Fruit fly (Drosophila melanogaster) whole organism, embryonic: ENCODE measurements around the gene Evi5.

Experiments used
- BtbVII ChIP-seq: fragments of 200-800 bp; sonication (Bioruptor generic); optimal IDR thresholded peaks from 3 replicates; lab custom pipeline; 2017; ENCODE audit warnings: missing biosample characterization, mild to moderate bottlenecking, missing genetic modification characterization
- CG10654 ChIP-seq: fragments of 200-800 bp; sonication (Bioruptor generic); optimal IDR thresholded peaks from 2 replicates; lab custom pipeline; 2016; ENCODE audit warnings: missing biosample characterization, missing genetic modification characterization
- CG12071 ChIP-seq: fragments of 200-800 bp; sonication (Bioruptor generic); optimal IDR thresholded peaks from 3 replicates; lab custom pipeline; 2018; ENCODE audit warnings: missing biosample characterization, mild to moderate bottlenecking, missing genetic modification characterization
- CG12659 ChIP-seq: fragments of 200-800 bp; sonication (Bioruptor generic); optimal IDR thresholded peaks from 3 replicates; lab custom pipeline; 2017; ENCODE audit warnings: mild to moderate bottlenecking, missing biosample characterization, missing genetic modification reagents, missing genetic modification characterization
- CG1603 ChIP-seq: fragments of 200-800 bp; sonication (Bioruptor generic); optimal IDR thresholded peaks from 2 replicates; lab custom pipeline; 2019; ENCODE audit warnings: missing biosample characterization, mild to moderate bottlenecking, missing genetic modification characterization, moderate library complexity
- CG16815 ChIP-seq: fragments of 200-800 bp; sonication (Bioruptor generic); optimal IDR thresholded peaks from 3 replicates; lab custom pipeline; 2017; ENCODE audit warnings: missing biosample characterization, mild to moderate bottlenecking, missing genetic modification characterization
- CG17359 ChIP-seq: fragments of 200-800 bp; sonication (Bioruptor generic); optimal IDR thresholded peaks from 3 replicates; lab custom pipeline; 2018; ENCODE audit warnings: missing biosample characterization, mild to moderate bottlenecking, missing genetic modification characterization, moderate library complexity
- CG18476 ChIP-seq: fragments of 200-800 bp; sonication (Bioruptor generic); optimal IDR thresholded peaks from 2 replicates; lab custom pipeline; 2016; ENCODE audit warnings: missing biosample characterization, mild to moderate bottlenecking, missing genetic modification characterization
- CG2116 ChIP-seq: fragments of 200-800 bp; sonication (Bioruptor generic); optimal IDR thresholded peaks from 3 replicates; lab custom pipeline; 2018; ENCODE audit warnings: missing biosample characterization, mild to moderate bottlenecking, missing genetic modification characterization
- CG2120 ChIP-seq: fragments of 200-800 bp; sonication (Bioruptor generic); optimal IDR thresholded peaks from 3 replicates; lab custom pipeline; 2016; ENCODE audit warnings: missing biosample characterization, missing genetic modification characterization
- CG2875 ChIP-seq: fragments of 200-800 bp; sonication (Bioruptor generic); optimal IDR thresholded peaks from 2 replicates; lab custom pipeline; 2017; ENCODE audit warnings: missing biosample characterization, mild to moderate bottlenecking, missing genetic modification characterization, missing genetic modification reagents
- CG3065 ChIP-seq: fragments of 200-800 bp; sonication (Bioruptor generic); optimal IDR thresholded peaks from 2 replicates; lab custom pipeline; 2016; ENCODE audit warnings: missing biosample characterization, missing genetic modification characterization
- CG3995 ChIP-seq: fragments of 200-800 bp; sonication (Bioruptor generic); optimal IDR thresholded peaks from 3 replicates; lab custom pipeline; 2016; ENCODE audit warnings: missing biosample characterization, missing genetic modification characterization
- CG5180 ChIP-seq: fragments of 200-800 bp; sonication (Bioruptor generic); optimal IDR thresholded peaks from 3 replicates; lab custom pipeline; 2017; ENCODE audit warnings: missing biosample characterization, missing genetic modification characterization, mild to moderate bottlenecking, moderate library complexity, missing genetic modification reagents
- CG6175 ChIP-seq: fragments of 200-800 bp; sonication (Bioruptor generic); IDR thresholded peaks from 3 replicates; pipeline ENCODE4 v1.3.6; 2022; ENCODE audit warnings: missing biosample characterization, missing genetic modification characterization
- CG6689 ChIP-seq: fragments of 200-800 bp; sonication (Bioruptor generic); IDR thresholded peaks from 2 replicates; pipeline ENCODE4 v1.3.6; 2022; ENCODE audit warnings: missing biosample characterization, missing genetic modification characterization
- CG7372 ChIP-seq: fragments of 200-800 bp; sonication (Bioruptor generic); IDR thresholded peaks from 2 replicates; pipeline ENCODE4 v1.3.6; 2022; ENCODE audit warnings: missing biosample characterization, missing genetic modification characterization
- CG8290 ChIP-seq, 3 experiments: fragments of 200-800 bp; sonication (Bioruptor generic); optimal IDR thresholded peaks; 2 replicates each; lab custom pipeline; 2016 to 2019; ENCODE audit warnings: missing biosample characterization in 3 of 3, missing genetic modification characterization in 3 of 3, mild to moderate bottlenecking in 2 of 3, moderate library complexity in 1 of 3
- CG8478 ChIP-seq: fragments of >200 bp; optimal IDR thresholded peaks from 2 replicates; lab custom pipeline; 2018
- CG8765 ChIP-seq: fragments of 200-800 bp; sonication (Bioruptor generic); IDR thresholded peaks from 2 replicates; pipeline ENCODE4 v1.3.6; 2022; ENCODE audit warnings: missing biosample characterization, missing genetic modification characterization
- Dfd ChIP-seq, 2 experiments: fragments of >200 bp; optimal IDR thresholded peaks; 2 replicates each; lab custom pipeline; 2017; ENCODE audit warnings: missing biosample characterization in 2 of 2, missing genetic modification characterization in 2 of 2
- Dref ChIP-seq: fragments of 200-800 bp; sonication (Bioruptor generic); IDR thresholded peaks from 2 replicates; pipeline ENCODE4 v1.3.6; 2022; ENCODE audit warnings: missing biosample characterization, missing genetic modification characterization
- Ets97D ChIP-seq: fragments of 200-800 bp; sonication (Bioruptor generic); optimal IDR thresholded peaks from 3 replicates; lab custom pipeline; 2016; ENCODE audit warnings: missing biosample characterization, missing genetic modification characterization
- Gug ChIP-seq: fragments of 200-800 bp; sonication (Bioruptor generic); IDR thresholded peaks from 4 replicates; pipeline ENCODE4 v1.3.6; 2022; ENCODE audit warnings: missing biosample characterization, missing genetic modification characterization
- HLH3B ChIP-seq: fragments of 200-800 bp; sonication (Bioruptor generic); IDR thresholded peaks from 2 replicates; pipeline ENCODE4 v1.3.6; 2022; ENCODE audit warnings: missing biosample characterization, missing genetic modification characterization
- Hr51 ChIP-seq, 2 experiments: fragments of 200-800 bp; sonication (Bioruptor generic); optimal IDR thresholded peaks; 2 replicates in 1 of 2; 3 replicates in 1 of 2; lab custom pipeline; 2016 to 2018; ENCODE audit warnings: missing biosample characterization in 2 of 2, missing genetic modification characterization in 2 of 2, mild to moderate bottlenecking in 1 of 2, moderate library complexity in 1 of 2
- Hr78 ChIP-seq, 2 experiments: fragments of 200-800 bp in 1 of 2; fragments of >200 bp in 1 of 2; sonication (Bioruptor generic) in 1 of 2; optimal IDR thresholded peaks; 2 replicates each; lab custom pipeline; 2017 to 2019; ENCODE audit warnings: missing biosample characterization in 2 of 2, missing genetic modification characterization in 2 of 2, mild to moderate bottlenecking in 1 of 2, moderate library complexity in 1 of 2
- Meics ChIP-seq: fragments of 200-800 bp; sonication (Bioruptor generic); optimal IDR thresholded peaks from 2 replicates; lab custom pipeline; 2017; ENCODE audit warnings: missing biosample characterization, mild to moderate bottlenecking, missing genetic modification characterization
- Scr ChIP-seq: fragments of 200-800 bp; sonication (Bioruptor generic); IDR thresholded peaks from 2 replicates; pipeline ENCODE4 v1.3.6; 2022; ENCODE audit warnings: missing biosample characterization, missing genetic modification characterization; ENCODE audit not compliant: partially characterized antibody
- Ssrp ChIP-seq: fragments of 200-800 bp; sonication (Bioruptor generic); optimal IDR thresholded peaks from 2 replicates; lab custom pipeline; 2018; ENCODE audit warnings: missing biosample characterization, mild to moderate bottlenecking, missing genetic modification characterization, moderate library complexity
- TFAM ChIP-seq: fragments of 200-800 bp; sonication (Bioruptor generic); optimal IDR thresholded peaks from 2 replicates; lab custom pipeline; 2017; ENCODE audit warnings: missing biosample characterization, missing genetic modification characterization, inconsistent platforms
- Xbp1 ChIP-seq: fragments of 200-800 bp; sonication (Bioruptor generic); optimal IDR thresholded peaks from 3 replicates; lab custom pipeline; 2016; ENCODE audit warnings: missing biosample characterization, mild to moderate bottlenecking, missing genetic modification characterization
- al ChIP-seq: fragments of 200-800 bp; sonication (Bioruptor generic); IDR thresholded peaks from 2 replicates; pipeline ENCODE4 v1.3.6; 2022; ENCODE audit warnings: missing biosample characterization, missing genetic modification characterization
- cato ChIP-seq: fragments of 200-800 bp; sonication (Bioruptor generic); optimal IDR thresholded peaks from 2 replicates; lab custom pipeline; 2016; ENCODE audit warnings: missing biosample characterization, missing genetic modification characterization, borderline replicate concordance
- croc ChIP-seq: fragments of 200-800 bp; sonication (Bioruptor generic); conservative IDR thresholded peaks from 3 replicates; pipeline ENCODE4 v1.3.6; 2022; ENCODE audit warnings: missing biosample characterization, missing genetic modification characterization
- gem ChIP-seq: fragments of 200-800 bp; sonication (Bioruptor generic); optimal IDR thresholded peaks from 2 replicates; lab custom pipeline; 2019; ENCODE audit warnings: missing biosample characterization, mild to moderate bottlenecking, missing genetic modification characterization, moderate library complexity
- kah ChIP-seq: fragments of 200-800 bp; sonication (Bioruptor generic); optimal IDR thresholded peaks from 2 replicates; lab custom pipeline; 2018; ENCODE audit warnings: missing biosample characterization, mild to moderate bottlenecking, missing genetic modification characterization
- knrl ChIP-seq: fragments of 200-800 bp; sonication (Bioruptor generic); IDR thresholded peaks from 3 replicates; pipeline ENCODE4 v1.3.6; 2022; ENCODE audit warnings: missing biosample characterization, missing genetic modification characterization; ENCODE audit not compliant: partially characterized antibody
- lbe ChIP-seq: fragments of 200-800 bp; sonication (Bioruptor generic); optimal IDR thresholded peaks from 2 replicates; lab custom pipeline; 2016; ENCODE audit warnings: missing biosample characterization, mild to moderate bottlenecking, missing genetic modification characterization
- nmo ChIP-seq: fragments of 200-800 bp; sonication (Bioruptor generic); optimal IDR thresholded peaks from 2 replicates; lab custom pipeline; 2018; ENCODE audit warnings: missing biosample characterization, mild to moderate bottlenecking, missing genetic modification characterization, moderate library complexity
- onecut ChIP-seq: fragments of 200-800 bp; sonication (Bioruptor generic); IDR thresholded peaks from 2 replicates; pipeline ENCODE4 v1.3.6; 2022; ENCODE audit warnings: missing biosample characterization, missing genetic modification characterization
- p53 ChIP-seq: fragments of 200-800 bp; sonication (Bioruptor generic); optimal IDR thresholded peaks from 2 replicates; lab custom pipeline; 2016; ENCODE audit warnings: missing biosample characterization, missing genetic modification characterization
- pb ChIP-seq: fragments of 200-800 bp; sonication (Bioruptor generic); optimal IDR thresholded peaks from 3 replicates; lab custom pipeline; 2016; ENCODE audit warnings: missing biosample characterization, missing genetic modification characterization
- prd ChIP-seq, 3 experiments: fragments of >200 bp in 2 of 3; fragments of 200-800 bp in 1 of 3; sonication (Bioruptor generic) in 1 of 3; optimal IDR thresholded peaks in 2 of 3; IDR thresholded peaks in 1 of 3; 2 replicates in 2 of 3; 3 replicates in 1 of 3; pipeline versions ENCODE4 v1.3.6 to Lab custom; 2017 to 2022; ENCODE audit warnings: missing biosample characterization in 1 of 3, missing genetic modification characterization in 1 of 3
- sens ChIP-seq: fragments of 200-800 bp; sonication (Bioruptor generic); peaks from one replicate; lab custom pipeline; 2016; ENCODE audit warnings: missing biosample characterization, missing genetic modification characterization
- stwl ChIP-seq: fragments of 200-800 bp; sonication (Bioruptor generic); optimal IDR thresholded peaks from 3 replicates; lab custom pipeline; 2018; ENCODE audit warnings: missing biosample characterization, mild to moderate bottlenecking, missing genetic modification characterization, moderate library complexity
- tgo ChIP-seq: fragments of 200-800 bp; sonication (Bioruptor generic); IDR thresholded peaks from 3 replicates; pipeline ENCODE4 v1.3.6; 2022; ENCODE audit warnings: missing biosample characterization, missing genetic modification characterization
- tna ChIP-seq: fragments of 200-800 bp; sonication (Bioruptor generic); IDR thresholded peaks from 2 replicates; pipeline ENCODE4 v1.3.6; 2022; ENCODE audit warnings: missing biosample characterization, missing genetic modification characterization; ENCODE audit not compliant: partially characterized antibody
- ttk ChIP-seq: fragments of 200-800 bp; sonication (Bioruptor generic); IDR thresholded peaks from 2 replicates; pipeline ENCODE4 v2.1.2; 2022; ENCODE audit warnings: missing biosample characterization, missing genetic modification characterization
- usp ChIP-seq: fragments of >200 bp; optimal IDR thresholded peaks from 2 replicates; lab custom pipeline; 2017; ENCODE audit warnings: missing biosample characterization, missing genetic modification characterization

Evi5 gene

DNA sequence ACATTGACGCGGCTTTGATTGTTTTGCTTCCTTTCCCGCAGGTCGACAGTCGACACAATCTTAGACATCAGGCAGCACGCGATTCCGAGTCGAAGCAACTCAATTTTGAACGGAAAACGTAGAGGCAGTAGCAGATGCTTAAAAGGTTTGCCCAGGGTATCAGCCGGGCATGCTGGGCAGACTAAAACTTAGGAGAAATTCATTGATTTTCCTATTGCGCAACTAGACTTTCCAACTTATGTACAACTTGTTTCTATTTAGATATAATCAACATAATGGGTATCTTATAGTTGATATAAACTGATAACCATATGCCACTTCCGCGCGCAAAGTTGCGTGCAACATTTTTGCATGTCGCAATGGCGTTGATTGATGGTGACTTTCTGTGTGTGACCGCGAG, 12.6 kb upstream of the Evi5 start (continued):
- no peak for TF ChIP-seq CG2875
- TF ChIP-seq CG17359 = peak; percentile 27
- no peak for TF ChIP-seq prd (optimal IDR thresholded peaks at IDR 0.05; lab: Kevin White, UChicago)
- peak; percentile 30; the same call in 2 of the 3 replicates for TF ChIP-seq prd (GFP tag; IDR thresholded peaks at IDR 0.05; lab: Robert Waterston, UW)
- TF ChIP-seq cato (GFP tag; lab: Kevin White, UChicago) = no peak
- TF ChIP-seq Meics = no peak
- TF ChIP-seq CG6175 (GFP tag; lab: Robert Waterston, UW) = 0 out of 3 replicates have a peak, but pooled peaks have one; percentile 28
- TF ChIP-seq croc (GFP tag; lab: Robert Waterston, UW) = no peak
- no peak for TF ChIP-seq BtbVII (GFP tag; lab: Kevin White, UChicago)
- peak; percentile 29 for TF ChIP-seq CG2120
- TF ChIP-seq kah (GFP tag; lab: Kevin White, UChicago) = no peak
- TF ChIP-seq tgo (GFP tag; lab: Robert Waterston, UW) = peak; percentile 35; the same call in 1 of the 3 replicates
- no peak for TF ChIP-seq knrl (GFP tag; lab: Robert Waterston, UW)
- TF ChIP-seq Dfd (GFP tag; optimal IDR thresholded peaks at IDR 0.05; lab: Kevin White, UChicago) = no peak
- TF ChIP-seq tna = no peak
- TF ChIP-seq CG16815 (GFP tag; lab: Kevin White, UChicago) = no peak
- no peak for TF ChIP-seq CG12659 (GFP tag; lab: Kevin White, UChicago)
- TF ChIP-seq stwl = no peak
- TF ChIP-seq CG6689 (GFP tag; lab: Robert Waterston, UW) = no peak; the same call in 1 of the 2 replicates
- no peak for TF ChIP-seq CG18476 (GFP tag; lab: Kevin White, UChicago)
- TF ChIP-seq CG3065 = no peak
- TF ChIP-seq gem (tag; lab: Kevin White, UChicago) = peak; percentile 32
- TF ChIP-seq CG8290 (GFP tag; optimal IDR thresholded peaks at IDR 0.05; lab: Kevin White, UChicago) = no peak
- peak in 1 of 2 experiments; percentile 25 for TF ChIP-seq CG8290 (tag; optimal IDR thresholded peaks at IDR 0.05; lab: Kevin White, UChicago)
- TF ChIP-seq Dref (GFP tag; lab: Robert Waterston, UW) = no peak
- TF ChIP-seq Xbp1 (GFP tag; lab: Kevin White, UChicago) = peak; percentile 5
- TF ChIP-seq p53 (GFP tag; lab: Kevin White, UChicago) = no peak
- no peak for TF ChIP-seq TFAM (GFP tag; lab: Kevin White, UChicago)
- no peak for TF ChIP-seq CG8765 (GFP tag; lab: Robert Waterston, UW)
- no peak for TF ChIP-seq Ssrp (tag; lab: Kevin White, UChicago)
- no peak for TF ChIP-seq CG7372 (GFP tag; lab: Robert Waterston, UW)
- no peak for TF ChIP-seq nmo (GFP tag; lab: Kevin White, UChicago)
- no peak for TF ChIP-seq Ets97D (GFP tag; lab: Kevin White, UChicago)
- no peak for TF ChIP-seq Scr (GFP tag; lab: Robert Waterston, UW)
- TF ChIP-seq Hr78 (GFP tag; optimal IDR thresholded peaks at IDR 0.05; lab: Kevin White, UChicago) = no peak
- peak; percentile 32 for TF ChIP-seq sens (GFP tag; lab: Kevin White, UChicago)
- no peak for TF ChIP-seq CG2116
- TF ChIP-seq al (GFP tag; lab: Robert Waterston, UW) = no peak
- peak in 1 of 2 experiments; percentile 34 for TF ChIP-seq Hr51 (GFP tag; optimal IDR thresholded peaks at IDR 0.05; lab: Kevin White, UChicago)
- 0 out of 2 replicates have a peak, but pooled peaks have one; percentile 18 for TF ChIP-seq HLH3B (GFP tag; lab: Robert Waterston, UW)
- no peak for TF ChIP-seq lbe (GFP tag; lab: Kevin White, UChicago)
- TF ChIP-seq CG12071 (GFP tag; lab: Kevin White, UChicago) = no peak
- TF ChIP-seq onecut (GFP tag; lab: Robert Waterston, UW) = no peak
- TF ChIP-seq CG5180 (GFP tag; lab: Kevin White, UChicago) = no peak
- TF ChIP-seq usp (GFP tag; lab: Kevin White, UChicago) = no peak
- no peak; the same call in 3 of the 4 replicates for TF ChIP-seq Gug (GFP tag; lab: Robert Waterston, UW)
- TF ChIP-seq CG10654 (GFP tag; lab: Kevin White, UChicago) = no peak
- TF ChIP-seq CG1603 (tag; lab: Kevin White, UChicago) = peak; percentile 32
- no peak for TF ChIP-seq CG8478 (lab: Kevin White, UChicago)
- TF ChIP-seq ttk (GFP tag; lab: Robert Waterston, UW) = no peak
- TF ChIP-seq CG3995 (GFP tag; lab: Kevin White, UChicago) = no peak
- TF ChIP-seq pb = no peak
